Worm (Caenorhabditis elegans) whole organism, L1 larva: ENCODE measurements around the gene F16B12.4.
A peak's percentile ranks its signal among the peaks of the same experiment; 100 is the strongest.

ENCODE experiments used
- F16B12.6 ChIP-seq: fragments of 150-350 bp; optimal IDR thresholded peaks from 2 replicates; lab custom pipeline; 2014; ENCODE audit warnings: missing biosample characterization, missing genetic modification characterization
- Y116A8C.19 ChIP-seq: sonication (generic microtip); optimal IDR thresholded peaks from 2 replicates; lab custom pipeline; 2016; ENCODE audit warnings: missing compliant biosample characterization, missing genetic modification characterization, borderline replicate concordance
- aha-1 ChIP-seq: fragments of 150-350 bp; optimal IDR thresholded peaks from 2 replicates; lab custom pipeline; 2014; ENCODE audit warnings: missing biosample characterization, missing genetic modification characterization
- alr-1 ChIP-seq: fragments of 200-800 bp; sonication (Bioruptor generic); optimal IDR thresholded peaks from 2 replicates; lab custom pipeline; 2018; ENCODE audit warnings: borderline replicate concordance, mild to moderate bottlenecking, missing genetic modification characterization, missing compliant biosample characterization
- aly-2 ChIP-seq: fragments of 150-350 bp; optimal IDR thresholded peaks from 2 replicates; lab custom pipeline; 2014; ENCODE audit warnings: missing biosample characterization, missing genetic modification characterization
- blmp-1 ChIP-seq: fragments of 150-350 bp; optimal IDR thresholded peaks from 2 replicates; lab custom pipeline; 2014; ENCODE audit warnings: missing biosample characterization, missing genetic modification characterization
- ceh-82 ChIP-seq, 3 experiments: fragments of 150-350 bp in 1 of 3; sonication (generic microtip) in 2 of 3; optimal IDR thresholded peaks; 2 replicates each; lab custom pipeline; 2014 to 2017; ENCODE audit warnings: missing biosample characterization in 3 of 3, missing genetic modification characterization in 3 of 3
- ceh-88 ChIP-seq: fragments of 200-800 bp; sonication (Bioruptor generic); IDR thresholded peaks from 2 replicates; pipeline ENCODE4 v1.3.6; 2022; ENCODE audit warnings: missing genetic modification characterization, missing compliant biosample characterization
- ceh-90 ChIP-seq: sonication (generic microtip); optimal IDR thresholded peaks from 2 replicates; lab custom pipeline; 2016; ENCODE audit warnings: missing genetic modification characterization, missing compliant biosample characterization
- dsc-1 ChIP-seq: sonication (generic microtip); optimal IDR thresholded peaks from 2 replicates; lab custom pipeline; 2016; ENCODE audit warnings: mild to moderate bottlenecking, missing genetic modification characterization, missing compliant biosample characterization
- efl-1 ChIP-seq, 4 experiments: fragments of 150-350 bp; optimal IDR thresholded peaks in 3 of 4; peaks in 1 of 4; 1 replicate in 1 of 4; 2 replicates in 3 of 4; lab custom pipeline; 2014; ENCODE audit warnings: missing biosample characterization in 2 of 4, missing genetic modification characterization in 2 of 4, missing genetic modification reagents in 2 of 4
- efl-3 ChIP-seq: fragments of 200-800 bp; sonication (Bioruptor generic); optimal IDR thresholded peaks from 2 replicates; lab custom pipeline; 2018; ENCODE audit warnings: mild to moderate bottlenecking, missing genetic modification characterization, missing compliant biosample characterization
- egl-13 ChIP-seq: sonication (generic microtip); optimal IDR thresholded peaks from 2 replicates; lab custom pipeline; 2016; ENCODE audit warnings: missing genotype, missing genetic modification reagents, missing genetic modification characterization, missing compliant biosample characterization
- egl-27 ChIP-seq, 2 experiments: fragments of 150-350 bp in 1 of 2; sonication (generic microtip); optimal IDR thresholded peaks; 3 replicates each; lab custom pipeline; 2017 to 2018; ENCODE audit warnings: missing biosample characterization in 2 of 2, missing genetic modification characterization in 2 of 2, missing genetic modification reagents in 2 of 2
- elt-3 ChIP-seq, 6 experiments: fragments of 150-350 bp in 1 of 6; sonication (generic microtip); optimal IDR thresholded peaks; 2 replicates each; lab custom pipeline; 2017 to 2018; ENCODE audit warnings: missing biosample characterization in 6 of 6, missing genetic modification characterization in 6 of 6, inconsistent platforms in 1 of 6
- fkh-10 ChIP-seq: sonication (generic microtip); optimal IDR thresholded peaks from 2 replicates; lab custom pipeline; 2017; ENCODE audit warnings: missing biosample characterization, missing genetic modification reagents, missing genetic modification characterization
- fos-1 ChIP-seq: fragments of 150-350 bp; optimal IDR thresholded peaks from 2 replicates; lab custom pipeline; 2014; ENCODE audit warnings: missing biosample characterization, missing genetic modification characterization
- grh-1 ChIP-seq: fragments of 200-800 bp; sonication (Bioruptor generic); IDR thresholded peaks from 2 replicates; pipeline ENCODE4 v1.3.6; 2022; ENCODE audit warnings: missing genetic modification reagents, missing genetic modification characterization, missing compliant biosample characterization
- irx-1 ChIP-seq: sonication (generic microtip); optimal IDR thresholded peaks from 2 replicates; lab custom pipeline; 2016; ENCODE audit warnings: missing genetic modification characterization, missing compliant biosample characterization
- lin-15B ChIP-seq: fragments of 150-350 bp; sonication (generic microtip); optimal IDR thresholded peaks from 3 replicates; lab custom pipeline; 2014; ENCODE audit warnings: missing biosample characterization, missing genetic modification characterization
- lin-39 ChIP-seq: fragments of 150-350 bp; optimal IDR thresholded peaks from 2 replicates; lab custom pipeline; 2014; ENCODE audit warnings: missing biosample characterization, missing genetic modification reagents, missing genetic modification characterization
- lir-3 ChIP-seq: sonication (generic microtip); optimal IDR thresholded peaks from 2 replicates; lab custom pipeline; 2016; ENCODE audit warnings: mild to moderate bottlenecking, missing genetic modification characterization, moderate library complexity, missing compliant biosample characterization; ENCODE audit not compliant: poor library complexity
- lsy-2 ChIP-seq, 2 experiments: fragments of 150-350 bp; optimal IDR thresholded peaks; 2 replicates each; lab custom pipeline; 2014; ENCODE audit warnings: missing biosample characterization in 2 of 2, missing genetic modification characterization in 2 of 2
- mab-9 ChIP-seq: fragments of 200-800 bp; sonication (Bioruptor generic); IDR thresholded peaks from 2 replicates; pipeline ENCODE4 v1.3.6; 2022; ENCODE audit warnings: missing genetic modification reagents, missing genetic modification characterization, missing compliant biosample characterization
- mef-2 ChIP-seq: fragments of 150-350 bp; optimal IDR thresholded peaks from 2 replicates; lab custom pipeline; 2014; ENCODE audit warnings: missing biosample characterization, missing genetic modification characterization
- nhr-19 ChIP-seq: fragments of 200-800 bp; sonication (Bioruptor generic); conservative IDR thresholded peaks from 2 replicates; pipeline ENCODE4 v1.3.6; 2022; ENCODE audit warnings: missing genetic modification characterization, missing compliant biosample characterization
- nhr-20 ChIP-seq: sonication (generic microtip); optimal IDR thresholded peaks from 2 replicates; lab custom pipeline; 2016; ENCODE audit warnings: mild to moderate bottlenecking, missing genetic modification characterization, missing compliant biosample characterization
- nhr-237 ChIP-seq: fragments of 150-350 bp; optimal IDR thresholded peaks from 2 replicates; lab custom pipeline; 2014; ENCODE audit warnings: missing biosample characterization, missing genetic modification characterization
- nhr-28 ChIP-seq: fragments of 150-350 bp; optimal IDR thresholded peaks from 2 replicates; lab custom pipeline; 2014; ENCODE audit warnings: missing biosample characterization, missing genetic modification characterization
- nhr-71 ChIP-seq: sonication (generic microtip); optimal IDR thresholded peaks from 2 replicates; lab custom pipeline; 2016; ENCODE audit warnings: mild to moderate bottlenecking, missing genetic modification characterization, moderate library complexity, missing compliant biosample characterization
- nhr-77 ChIP-seq: fragments of 150-350 bp; optimal IDR thresholded peaks from 2 replicates; lab custom pipeline; 2014; ENCODE audit warnings: missing biosample characterization, missing genetic modification characterization
- nhr-84 ChIP-seq: sonication (generic microtip); optimal IDR thresholded peaks from 2 replicates; lab custom pipeline; 2017; ENCODE audit warnings: missing biosample characterization, missing genetic modification characterization
- nhr-85 ChIP-seq: sonication (generic microtip); peaks from one replicate; lab custom pipeline; 2016; ENCODE audit warnings: missing genetic modification characterization, inconsistent platforms, missing compliant biosample characterization
- pag-3 ChIP-seq: sonication (generic microtip); optimal IDR thresholded peaks from 2 replicates; lab custom pipeline; 2017; ENCODE audit warnings: missing genetic modification characterization, mild to moderate bottlenecking, missing compliant biosample characterization, antibody characterized with exemption, borderline replicate concordance; ENCODE audit not compliant: insufficient read depth
- pax-3 ChIP-seq: fragments of 200-800 bp; sonication (Bioruptor generic); optimal IDR thresholded peaks from 2 replicates; lab custom pipeline; 2018; ENCODE audit warnings: mild to moderate bottlenecking, missing genetic modification characterization, moderate library complexity, missing compliant biosample characterization
- pqm-1 ChIP-seq: sonication (generic microtip); optimal IDR thresholded peaks from 3 replicates; lab custom pipeline; 2017; ENCODE audit warnings: missing biosample characterization, missing genetic modification characterization
- rnt-1 ChIP-seq: sonication (generic microtip); optimal IDR thresholded peaks from 2 replicates; lab custom pipeline; 2016; ENCODE audit warnings: mild to moderate bottlenecking, missing genetic modification characterization, moderate library complexity, missing compliant biosample characterization
- skn-1 ChIP-seq: fragments of 150-350 bp; optimal IDR thresholded peaks from 2 replicates; lab custom pipeline; 2014; ENCODE audit warnings: missing biosample characterization, missing genetic modification characterization
- snu-23 ChIP-seq: sonication (generic microtip); optimal IDR thresholded peaks from 2 replicates; lab custom pipeline; 2016; ENCODE audit warnings: missing genetic modification characterization, missing compliant biosample characterization
- sptf-1 ChIP-seq: fragments of 150-350 bp; optimal IDR thresholded peaks from 2 replicates; lab custom pipeline; 2014; ENCODE audit warnings: missing biosample characterization, missing genetic modification characterization
- sup-37 ChIP-seq: fragments of 200-800 bp; sonication (Bioruptor generic); optimal IDR thresholded peaks from 2 replicates; lab custom pipeline; 2018; ENCODE audit warnings: mild to moderate bottlenecking, missing genetic modification characterization, missing compliant biosample characterization
- tbx-2 ChIP-seq: sonication (generic microtip); optimal IDR thresholded peaks from 2 replicates; lab custom pipeline; 2016; ENCODE audit warnings: missing genetic modification characterization, missing compliant biosample characterization
- tlp-1 ChIP-seq: fragments of 150-350 bp; optimal IDR thresholded peaks from 2 replicates; lab custom pipeline; 2014; ENCODE audit warnings: missing biosample characterization, missing genetic modification characterization
- unc-62 ChIP-seq: fragments of 150-350 bp; optimal IDR thresholded peaks from 2 replicates; lab custom pipeline; 2014; ENCODE audit warnings: missing biosample characterization, missing genetic modification reagents, missing genetic modification characterization
- xbp-1 ChIP-seq: sonication (generic microtip); optimal IDR thresholded peaks from 2 replicates; lab custom pipeline; 2016; ENCODE audit warnings: missing genetic modification characterization, missing compliant biosample characterization
- zag-1 ChIP-seq: fragments of 150-350 bp; optimal IDR thresholded peaks from 2 replicates; lab custom pipeline; 2014; ENCODE audit warnings: missing biosample characterization, missing genetic modification characterization
- zip-4 ChIP-seq: fragments of 200-800 bp; sonication (Bioruptor generic); optimal IDR thresholded peaks from 2 replicates; lab custom pipeline; 2018; ENCODE audit warnings: mild to moderate bottlenecking, missing genetic modification characterization, moderate library complexity, missing compliant biosample characterization
- ztf-4 ChIP-seq: fragments of 150-350 bp; optimal IDR thresholded peaks from 2 replicates; lab custom pipeline; 2014; ENCODE audit warnings: missing biosample characterization, missing genetic modification characterization

Gene F16B12.4

DNA sequence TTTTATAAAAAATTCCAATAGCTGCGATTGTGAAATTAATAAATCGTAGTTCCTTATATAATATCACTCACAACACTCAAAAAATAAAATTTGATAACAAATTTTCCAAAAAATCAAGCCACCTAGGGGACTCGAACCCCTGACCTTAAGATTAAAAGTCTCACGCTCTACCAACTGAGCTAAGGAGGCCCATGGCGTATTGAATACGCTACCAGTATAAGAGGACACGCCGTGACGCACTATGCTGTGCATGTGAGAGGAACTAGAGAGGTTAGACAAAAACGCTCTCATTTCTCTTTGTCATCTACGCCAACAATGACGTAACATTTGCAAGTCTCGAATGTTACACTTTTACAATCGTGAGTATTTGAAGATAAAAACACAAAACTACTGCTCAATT lies 34.6 kb downstream of the F16B12.4 start (continued):
- no peak for TF ChIP-seq tlp-1
- TF ChIP-seq nhr-84 (tag; lab: Kevin White, UChicago) = no peak
- no peak for TF ChIP-seq pag-3 (tag; lab: Kevin White, UChicago)
- peak; percentile 82 to 85 for TF ChIP-seq lsy-2 (tag; optimal IDR thresholded peaks at IDR 0.05; lab: Kevin White, UChicago)
- TF ChIP-seq irx-1 (tag; lab: Kevin White, UChicago) = peak; percentile 82
- peak; percentile 82 for TF ChIP-seq ztf-4 (tag; lab: Kevin White, UChicago)
- peak in 2 of 6 experiments; percentile 36 to 60 for TF ChIP-seq elt-3 (tag; optimal IDR thresholded peaks at IDR 0.05; lab: Kevin White, UChicago)
- no peak for TF ChIP-seq alr-1 (tag; lab: Kevin White, UChicago)
- TF ChIP-seq nhr-19 (GFP tag; lab: Robert Waterston, UW) = peak; percentile 91
- peak; percentile 62 for TF ChIP-seq skn-1 (tag; lab: Kevin White, UChicago)
- no peak for TF ChIP-seq lin-15B (tag; lab: Kevin White, UChicago)
- TF ChIP-seq ceh-82 (tag; optimal IDR thresholded peaks at IDR 0.05; lab: Kevin White, UChicago) = peak; percentile 62 to 83 (median 81)
- peak; percentile 66 for TF ChIP-seq ceh-88 (GFP tag; lab: Robert Waterston, UW)
- peak; percentile 39 for TF ChIP-seq blmp-1 (tag; lab: Kevin White, UChicago)
- peak; percentile 33 to 56 for TF ChIP-seq egl-27 (tag; optimal IDR thresholded peaks at IDR 0.05; lab: Kevin White, UChicago)
- TF ChIP-seq aha-1 (tag; lab: Kevin White, UChicago) = peak; percentile 9
- TF ChIP-seq zip-4 (GFP tag; lab: Kevin White, UChicago) = peak; percentile 55
- TF ChIP-seq nhr-20 (tag; lab: Kevin White, UChicago) = peak; percentile 90
- TF ChIP-seq nhr-85 (tag; lab: Kevin White, UChicago) = peak; percentile 78
- TF ChIP-seq fkh-10 (GFP tag; lab: Kevin White, UChicago) = peak; percentile 74
- TF ChIP-seq mab-9 (GFP tag; lab: Robert Waterston, UW) = 0 out of 2 replicates have a peak, but pooled peaks have one; percentile 44
- TF ChIP-seq snu-23 (GFP tag; lab: Kevin White, UChicago) = peak; percentile 96
- no peak for TF ChIP-seq pqm-1 (tag; lab: Kevin White, UChicago)
- no peak for TF ChIP-seq sptf-1 (tag; lab: Kevin White, UChicago)
- no peak for TF ChIP-seq ceh-90 (tag; lab: Kevin White, UChicago)
- TF ChIP-seq grh-1 = peak; percentile 42; the same call in 1 of the 2 replicates
- TF ChIP-seq mef-2 (tag; lab: Kevin White, UChicago) = no peak
- peak; percentile 80 for TF ChIP-seq nhr-77
- peak; percentile 82 for TF ChIP-seq aly-2 (tag; lab: Kevin White, UChicago)
- peak; percentile 5 for TF ChIP-seq efl-3 (GFP tag; lab: Kevin White, UChicago)
- peak; percentile 42 for TF ChIP-seq nhr-237 (tag; lab: Kevin White, UChicago)
- TF ChIP-seq nhr-28 (tag; lab: Kevin White, UChicago) = no peak
- peak; percentile 4 for TF ChIP-seq F16B12.6
- TF ChIP-seq lin-39 (tag; lab: Kevin White, UChicago) = peak; percentile 50
- peak; percentile 83 for TF ChIP-seq lir-3 (tag; lab: Kevin White, UChicago)

DNA sequence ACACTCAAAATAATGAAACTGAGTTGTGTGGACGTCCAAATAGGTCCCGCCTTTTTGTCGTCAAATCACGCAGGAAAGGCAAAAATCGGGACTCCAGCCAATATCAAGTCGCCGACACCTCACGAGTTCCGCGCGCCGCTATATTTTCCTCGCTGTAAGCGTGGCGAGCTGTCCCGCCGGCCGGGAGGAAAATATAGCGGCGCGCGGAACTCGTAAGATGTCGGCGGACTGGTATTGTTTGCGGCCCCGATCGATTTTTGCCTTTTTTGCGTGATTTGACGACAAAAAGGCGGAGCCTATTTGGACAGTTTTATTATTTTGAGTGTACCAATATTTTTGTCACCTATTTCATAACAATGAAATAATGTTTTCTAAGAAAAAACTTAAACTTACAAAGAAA lies 35.7 kb downstream of the F16B12.4 start:
- TF ChIP-seq tbx-2 (tag; lab: Kevin White, UChicago) = no peak
- no peak for TF ChIP-seq efl-1 (optimal IDR thresholded peaks at IDR 0.05; lab: Kevin White, UChicago)
- TF ChIP-seq efl-1 (GFP tag; optimal IDR thresholded peaks at IDR 0.05 in 1 of 2; lab: Kevin White, UChicago) = peak in 1 of 2 experiments; percentile 60
- TF ChIP-seq nhr-19 (GFP tag; lab: Robert Waterston, UW) = no peak
- no peak for TF ChIP-seq rnt-1 (tag; lab: Kevin White, UChicago)
- TF ChIP-seq blmp-1 (tag; lab: Kevin White, UChicago) = no peak

DNA sequence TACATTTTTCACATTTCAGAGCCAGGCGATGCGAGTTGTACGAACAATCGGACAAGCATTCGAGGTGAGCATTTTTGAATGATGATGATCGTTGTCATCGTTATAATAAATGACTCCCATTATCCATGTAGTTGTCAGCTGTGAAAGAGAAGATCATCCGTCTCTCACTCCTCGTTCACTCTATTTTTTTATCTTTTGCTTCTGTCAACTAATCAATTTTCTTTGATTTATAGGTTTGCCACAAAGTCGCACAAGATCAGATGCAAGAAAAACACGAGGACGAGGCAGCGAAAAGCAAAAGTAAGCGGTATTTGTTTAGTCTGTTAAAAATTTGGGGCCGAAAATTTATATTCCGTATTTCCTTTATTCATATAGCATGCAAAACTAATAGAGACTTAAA lies 41.9 kb downstream of the F16B12.4 start:
- TF ChIP-seq nhr-237 (tag; lab: Kevin White, UChicago) (no peak), elt-3 (tag; optimal IDR thresholded peaks at IDR 0.05; lab: Kevin White, UChicago) (peak in 1 of 6 experiments; percentile 56), ceh-82 (tag; optimal IDR thresholded peaks at IDR 0.05; lab: Kevin White, UChicago) (no peak), xbp-1 (no peak), nhr-71 (tag; lab: Kevin White, UChicago) (peak; percentile 19), zag-1 (tag; lab: Kevin White, UChicago) (no peak), fos-1 (no peak), Y116A8C.19 (no peak), sup-37 (GFP tag; lab: Kevin White, UChicago) (no peak), rnt-1 (tag; lab: Kevin White, UChicago) (peak; percentile 63), nhr-20 (tag; lab: Kevin White, UChicago) (no peak), egl-13 (tag; lab: Kevin White, UChicago) (no peak), fkh-10 (GFP tag; lab: Kevin White, UChicago) (no peak), dsc-1 (tag; lab: Kevin White, UChicago) (no peak), unc-62 (no peak), pax-3 (no peak), pag-3 (tag; lab: Kevin White, UChicago) (peak; percentile 25)
